Worm (Caenorhabditis elegans) whole organism, L4 larva: ENCODE results near the gene cul-1.
A peak's percentile ranks its signal among the peaks of the same experiment; 100 is the strongest.

Experiments
- F10B5.3 ChIP-seq: sonication (generic microtip); optimal IDR thresholded peaks from 2 replicates; lab custom pipeline; 2016; ENCODE audit warnings: mild to moderate bottlenecking, missing genetic modification characterization, missing compliant biosample characterization
- F26F4.8 ChIP-seq: fragments of 200-800 bp; sonication (Bioruptor generic); conservative IDR thresholded peaks from 2 replicates; pipeline ENCODE4 v1.3.6; 2022; ENCODE audit warnings: missing genetic modification characterization, missing compliant biosample characterization
- F37D6.2 ChIP-seq: sonication (generic microtip); optimal IDR thresholded peaks from 2 replicates; lab custom pipeline; 2016; ENCODE audit warnings: mild to moderate bottlenecking, missing genetic modification characterization, missing compliant biosample characterization
- F49E8.2 ChIP-seq: sonication (generic microtip); optimal IDR thresholded peaks from 2 replicates; lab custom pipeline; 2016; ENCODE audit warnings: missing compliant biosample characterization, mild to moderate bottlenecking, missing genetic modification characterization, borderline replicate concordance
- Y105C5A.15 ChIP-seq: fragments of 200-800 bp; sonication (Bioruptor generic); IDR thresholded peaks from 2 replicates; pipeline ENCODE4 v1.3.6; 2022; ENCODE audit warnings: missing genetic modification characterization, missing compliant biosample characterization
- Y5F2A.4 ChIP-seq: fragments of 200-800 bp; sonication (Bioruptor generic); optimal IDR thresholded peaks from 2 replicates; lab custom pipeline; 2018; ENCODE audit warnings: mild to moderate bottlenecking, missing genetic modification characterization, missing compliant biosample characterization
- Y75B8A.6 ChIP-seq: fragments of 200-800 bp; sonication (Bioruptor generic); IDR thresholded peaks from 2 replicates; pipeline ENCODE4 v1.3.6; 2022; ENCODE audit warnings: missing genetic modification reagents, missing genetic modification characterization, missing compliant biosample characterization
- ZK546.5 ChIP-seq, 2 experiments: sonication (generic microtip); optimal IDR thresholded peaks; 2 replicates each; lab custom pipeline; 2017; ENCODE audit warnings: missing biosample characterization in 2 of 2, missing genetic modification characterization in 2 of 2
- ama-1 ChIP-seq: fragments of 150-350 bp; optimal IDR thresholded peaks from 2 replicates; lab custom pipeline; 2014; ENCODE audit warnings: inconsistent platforms, mixed read lengths
- arid-1 ChIP-seq: fragments of 200-800 bp; sonication (Bioruptor generic); conservative IDR thresholded peaks from 2 replicates; pipeline ENCODE4 v1.3.6; 2022; ENCODE audit warnings: missing genetic modification reagents, missing genetic modification characterization, missing compliant biosample characterization
- attf-4 ChIP-seq: sonication (generic microtip); optimal IDR thresholded peaks from 3 replicates; lab custom pipeline; 2017; ENCODE audit warnings: missing biosample characterization, missing genetic modification characterization
- ceh-44 ChIP-seq: fragments of 200-800 bp; sonication (Bioruptor generic); IDR thresholded peaks from 2 replicates; pipeline ENCODE4 v1.3.6; 2022; ENCODE audit warnings: missing genetic modification reagents, missing genetic modification characterization, missing compliant biosample characterization
- ceh-62 ChIP-seq: sonication (generic microtip); optimal IDR thresholded peaks from 2 replicates; lab custom pipeline; 2017; ENCODE audit warnings: missing biosample characterization, missing genetic modification characterization
- ceh-82 ChIP-seq: sonication (generic microtip); optimal IDR thresholded peaks from 2 replicates; lab custom pipeline; 2017; ENCODE audit warnings: missing biosample characterization, missing genetic modification characterization
- ctbp-1 ChIP-seq: fragments of 200-800 bp; sonication (Bioruptor generic); IDR thresholded peaks from 2 replicates; pipeline ENCODE4 v1.3.6; 2022; ENCODE audit warnings: missing genetic modification reagents, missing genetic modification characterization, missing compliant biosample characterization
- daf-16 ChIP-seq, 3 experiments: sonication (generic microtip); optimal IDR thresholded peaks; 2 replicates each; lab custom pipeline; 2016 to 2017; ENCODE audit warnings: missing genetic modification characterization in 3 of 3, missing genetic modification reagents in 3 of 3, mild to moderate bottlenecking in 2 of 3, missing compliant biosample characterization in 2 of 3, missing biosample characterization in 1 of 3, moderate library complexity in 1 of 3
- daf-19 ChIP-seq: fragments of 200-800 bp; sonication (Bioruptor generic); conservative IDR thresholded peaks from 2 replicates; pipeline ENCODE4 v1.3.6; 2022; ENCODE audit warnings: missing genetic modification characterization, missing compliant biosample characterization
- daf-8 ChIP-seq: fragments of 200-800 bp; sonication (Bioruptor generic); IDR thresholded peaks from 2 replicates; pipeline ENCODE4 v1.3.6; 2022; ENCODE audit warnings: missing genetic modification characterization, missing compliant biosample characterization
- dmd-6 ChIP-seq: fragments of 200-800 bp; sonication (Bioruptor generic); IDR thresholded peaks from 2 replicates; pipeline ENCODE4 v1.3.6; 2022; ENCODE audit warnings: missing genetic modification reagents, missing genetic modification characterization, missing compliant biosample characterization
- dmd-9 ChIP-seq: fragments of 200-800 bp; sonication (Bioruptor generic); IDR thresholded peaks from 2 replicates; pipeline ENCODE4 v1.3.6; 2022; ENCODE audit warnings: missing genetic modification reagents, missing genetic modification characterization, missing compliant biosample characterization
- dpl-1 ChIP-seq: fragments of 150-350 bp; optimal IDR thresholded peaks from 2 replicates; lab custom pipeline; 2014; ENCODE audit warnings: missing biosample characterization, missing genetic modification reagents, missing genetic modification characterization
- egl-27 ChIP-seq: sonication (generic microtip); optimal IDR thresholded peaks from 3 replicates; lab custom pipeline; 2017; ENCODE audit warnings: missing biosample characterization, missing genetic modification reagents, missing genetic modification characterization
- hif-1 ChIP-seq, 2 experiments: sonication (generic microtip); optimal IDR thresholded peaks; 2 replicates each; lab custom pipeline; 2016 to 2017; ENCODE audit warnings: missing compliant biosample characterization in 2 of 2, missing genetic modification characterization in 2 of 2, missing genetic modification reagents in 2 of 2, missing genotype in 2 of 2, mild to moderate bottlenecking in 1 of 2
- hlh-11 ChIP-seq: fragments of 200-800 bp; sonication (Bioruptor generic); optimal IDR thresholded peaks from 2 replicates; lab custom pipeline; 2018; ENCODE audit warnings: mild to moderate bottlenecking, missing genetic modification characterization, missing compliant biosample characterization
- jun-1 ChIP-seq: fragments of 150-350 bp; optimal IDR thresholded peaks from 2 replicates; lab custom pipeline; 2014; ENCODE audit warnings: missing biosample characterization, missing genetic modification reagents, missing genetic modification characterization
- lin-29 ChIP-seq: fragments of 200-800 bp; sonication (Bioruptor generic); IDR thresholded peaks from 2 replicates; pipeline ENCODE4 v1.3.6; 2022; ENCODE audit warnings: missing genetic modification reagents, missing genetic modification characterization, missing compliant biosample characterization
- lin-38 ChIP-seq: fragments of 200-800 bp; sonication (Bioruptor generic); IDR thresholded peaks from 2 replicates; pipeline ENCODE4 v1.3.6; 2022; ENCODE audit warnings: missing genetic modification reagents, missing genetic modification characterization, missing compliant biosample characterization
- mes-2 ChIP-seq: sonication (generic microtip); optimal IDR thresholded peaks from 2 replicates; lab custom pipeline; 2016; ENCODE audit warnings: missing genotype, mild to moderate bottlenecking, missing genetic modification characterization, missing compliant biosample characterization; ENCODE audit not compliant: poor library complexity, severe bottlenecking
- mxl-3 ChIP-seq: fragments of 200-800 bp; sonication (Bioruptor generic); optimal IDR thresholded peaks from 2 replicates; lab custom pipeline; 2018; ENCODE audit warnings: mild to moderate bottlenecking, missing genetic modification characterization, missing compliant biosample characterization
- nhr-111 ChIP-seq: fragments of 200-800 bp; sonication (Bioruptor generic); optimal IDR thresholded peaks from 2 replicates; lab custom pipeline; 2018; ENCODE audit warnings: mild to moderate bottlenecking, missing genetic modification characterization, missing compliant biosample characterization
- nhr-25 ChIP-seq: sonication (generic microtip); optimal IDR thresholded peaks from 2 replicates; lab custom pipeline; 2017; ENCODE audit warnings: missing genetic modification characterization, mild to moderate bottlenecking, missing compliant biosample characterization, antibody characterized with exemption, moderate library complexity, borderline replicate concordance; ENCODE audit not compliant: insufficient read depth
- nhr-41 ChIP-seq: fragments of 200-800 bp; sonication (Bioruptor generic); IDR thresholded peaks from 2 replicates; pipeline ENCODE4 v1.3.6; 2022; ENCODE audit warnings: missing genetic modification reagents, missing genetic modification characterization, missing compliant biosample characterization
- nhr-48 ChIP-seq: sonication (generic microtip); optimal IDR thresholded peaks from 2 replicates; lab custom pipeline; 2016; ENCODE audit warnings: mild to moderate bottlenecking, missing genetic modification characterization, missing compliant biosample characterization
- set-16 ChIP-seq: fragments of 200-800 bp; sonication (Bioruptor generic); IDR thresholded peaks from 2 replicates; pipeline ENCODE4 v1.3.6; 2022; ENCODE audit warnings: missing genetic modification reagents, missing genetic modification characterization, missing compliant biosample characterization
- snpc-1.2 ChIP-seq: fragments of 200-800 bp; sonication (Bioruptor generic); IDR thresholded peaks from 2 replicates; pipeline ENCODE4 v1.3.6; 2022; ENCODE audit warnings: missing genetic modification reagents, missing genetic modification characterization, missing compliant biosample characterization
- unc-130 ChIP-seq: sonication (generic microtip); optimal IDR thresholded peaks from 2 replicates; lab custom pipeline; 2016; ENCODE audit warnings: missing genetic modification reagents, missing genetic modification characterization, missing compliant biosample characterization
- unc-39 ChIP-seq: sonication (generic microtip); optimal IDR thresholded peaks from 2 replicates; lab custom pipeline; 2017; ENCODE audit warnings: missing biosample characterization, missing genetic modification characterization
- zfp-2 ChIP-seq: sonication (generic microtip); optimal IDR thresholded peaks from 2 replicates; lab custom pipeline; 2016; ENCODE audit warnings: mild to moderate bottlenecking, missing genetic modification characterization, missing compliant biosample characterization
- ztf-7 ChIP-seq: fragments of 150-350 bp; optimal IDR thresholded peaks from 2 replicates; lab custom pipeline; 2014; ENCODE audit warnings: missing biosample characterization, missing genetic modification characterization

The cul-1 gene

DNA sequence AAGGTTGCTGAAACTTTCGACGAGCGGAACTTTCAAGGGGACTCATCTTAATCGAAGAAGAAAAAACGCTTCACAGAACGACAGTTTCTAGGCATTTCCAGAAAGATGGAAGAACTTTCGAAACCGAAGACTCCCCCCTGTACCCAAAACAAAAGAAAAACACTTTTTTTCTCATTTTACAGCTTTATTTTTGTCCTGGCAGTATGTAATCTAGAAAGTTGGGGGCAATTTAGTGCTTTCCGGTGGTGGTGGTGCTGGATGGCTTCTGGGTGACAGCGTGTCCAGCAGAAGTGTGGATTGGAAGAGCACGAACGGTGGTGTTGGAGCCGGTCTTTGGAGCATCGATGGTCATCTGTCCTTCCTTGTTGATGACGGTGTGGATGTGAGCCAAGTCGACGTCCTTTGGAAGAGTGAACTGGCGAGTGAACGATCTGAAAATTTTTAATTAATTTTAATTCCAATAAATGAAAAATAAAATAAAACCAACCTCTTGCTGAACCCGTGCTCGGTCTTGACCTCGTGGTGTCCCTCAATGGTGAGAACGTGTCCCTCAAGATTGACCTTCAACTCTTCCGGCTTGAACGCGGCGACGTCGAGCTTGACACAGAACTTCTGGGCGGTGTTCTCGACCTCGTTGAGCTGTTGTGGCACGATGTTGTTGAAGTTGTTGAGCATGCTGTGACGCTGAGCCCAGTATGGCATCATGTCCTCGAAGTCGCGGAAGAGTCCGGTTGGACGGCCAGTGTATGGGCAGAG, 35.1 kb downstream of the cul-1 start (continued):
- TF ChIP-seq nhr-25, result no peak
- TF ChIP-seq unc-39 (tag; lab: Kevin White, UChicago), result no peak
- peak; percentile 54 for TF ChIP-seq F49E8.2 (tag; lab: Kevin White, UChicago)
- TF ChIP-seq dmd-9, result no peak
- TF ChIP-seq mxl-3, result no peak
- no peak for TF ChIP-seq nhr-111 (GFP tag; lab: Kevin White, UChicago)
- TF ChIP-seq ceh-82 (tag; lab: Kevin White, UChicago), result no peak
- TF ChIP-seq lin-38 (GFP tag; lab: Robert Waterston, UW), result peak; percentile 79
- TF ChIP-seq ztf-7 (tag; lab: Kevin White, UChicago), result no peak
- TF ChIP-seq dmd-6, result no peak
- TF ChIP-seq Y105C5A.15, result no peak
- TF ChIP-seq egl-27 (tag; lab: Kevin White, UChicago), result no peak
- TF ChIP-seq ceh-44 (GFP tag; lab: Robert Waterston, UW), result no peak
- no peak for TF ChIP-seq Y75B8A.6 (GFP tag; lab: Robert Waterston, UW)
- TF ChIP-seq Y5F2A.4 (GFP tag; lab: Kevin White, UChicago), result peak; percentile 1
- TF ChIP-seq lin-29, result no peak
- TF ChIP-seq arid-1, result 0 out of 2 replicates have a peak, but pooled peaks have one; percentile 28
- no peak for TF ChIP-seq ceh-62 (tag; lab: Kevin White, UChicago)
- TF ChIP-seq daf-8 (GFP tag; lab: Robert Waterston, UW), result no peak
- TF ChIP-seq nhr-41 (GFP tag; lab: Robert Waterston, UW), result no peak
- peak; percentile 13 for TF ChIP-seq mes-2 (tag; lab: Kevin White, UChicago)
- no peak for TF ChIP-seq daf-16 (GFP tag; optimal IDR thresholded peaks at IDR 0.05; lab: Kevin White, UChicago)
- no peak for TF ChIP-seq daf-16 (tag; optimal IDR thresholded peaks at IDR 0.05; lab: Kevin White, UChicago)
- no peak for TF ChIP-seq hif-1 (tag; optimal IDR thresholded peaks at IDR 0.05; lab: Kevin White, UChicago)
- TF ChIP-seq ama-1, result peak; percentile 56
- TF ChIP-seq F10B5.3 (tag; lab: Kevin White, UChicago), result no peak
- no peak for TF ChIP-seq F37D6.2
- no peak for TF ChIP-seq attf-4 (tag; lab: Kevin White, UChicago)
- TF ChIP-seq snpc-1.2, result peak; percentile 57
- TF ChIP-seq nhr-48 (tag; lab: Kevin White, UChicago), result no peak
- 0 out of 2 replicates have a peak, but pooled peaks have one; percentile 28 for TF ChIP-seq ctbp-1 (GFP tag; lab: Robert Waterston, UW)
- TF ChIP-seq hlh-11 (tag; lab: Kevin White, UChicago), result no peak
- no peak for TF ChIP-seq F26F4.8 (GFP tag; lab: Robert Waterston, UW)
- no peak for TF ChIP-seq dpl-1 (GFP tag; lab: Kevin White, UChicago)
- no peak for TF ChIP-seq zfp-2 (tag; lab: Kevin White, UChicago)
- 0 out of 2 replicates have a peak, but pooled peaks have one; percentile 7 for TF ChIP-seq daf-19 (GFP tag; lab: Robert Waterston, UW)
- TF ChIP-seq unc-130, result peak; percentile 83
- TF ChIP-seq set-16, result peak; percentile 33; the same call in 1 of the 2 replicates
- TF ChIP-seq ZK546.5 (tag; optimal IDR thresholded peaks at IDR 0.05; lab: Kevin White, UChicago), result no peak
- TF ChIP-seq jun-1 (tag; lab: Kevin White, UChicago), result no peak
